Worm (Caenorhabditis elegans) whole organism, dauer: ENCODE results near the gene clec-144.

ENCODE experiments used
- unc-62 ChIP-seq: sonication (generic microtip); optimal IDR thresholded peaks from 2 replicates; lab custom pipeline; 2017; ENCODE audit warnings: missing biosample characterization, missing genetic modification reagents, missing genetic modification characterization

clec-144 gene

ce11 chrII:11832475-11832874 is at the start of gene clec-144:
TSS of gene clec-144 (minus strand) at chrII:11832575.
- no peak for TF ChIP-seq unc-62 (GFP tag; lab: Kevin White, UChicago)

- no peak for TF ChIP-seq unc-62 (GFP tag; lab: Kevin White, UChicago)
Observed at ce11 chrII:11880456-11881353, 48.3 kb upstream of the clec-144 start.

ce11 chrII:11879784-11880183 is 47.4 kb upstream of the clec-144 start:
- no peak for TF ChIP-seq unc-62 (GFP tag; lab: Kevin White, UChicago)

- no peak for TF ChIP-seq unc-62 (GFP tag; lab: Kevin White, UChicago)
Observed at ce11 chrII:11874674-11875198, 42.4 kb upstream of the clec-144 start, which contains the start of the genes npp-3 and top-2. TSS of gene npp-3 (minus strand) at chrII:11874788. TSS of gene top-2 (plus strand) at chrII:11875148.

ce11 chrII:11868893-11869292 is 36.5 kb upstream of the clec-144 start:
- TF ChIP-seq unc-62 (GFP tag; lab: Kevin White, UChicago), result no peak

- TF ChIP-seq unc-62 (GFP tag; lab: Kevin White, UChicago), result no peak
Observed at ce11 chrII:11868234-11868633, 35.9 kb upstream of the clec-144 start, which contains the start of gene col-84. TSS of gene col-84 (plus strand) at chrII:11868534.

ce11 chrII:11865644-11866043 is 33.3 kb upstream of the clec-144 start, which contains the start of gene K12D12.4:
TSS of gene K12D12.4 (minus strand) at chrII:11865744.
- TF ChIP-seq unc-62 (GFP tag; lab: Kevin White, UChicago), result no peak

- TF ChIP-seq unc-62 (GFP tag; lab: Kevin White, UChicago), result no peak
Observed at ce11 chrII:11860623-11861079, 28.3 kb upstream of the clec-144 start, which contains the start of gene K12D12.5. TSS of gene K12D12.5 (plus strand) at chrII:11861029.

ce11 chrII:11859833-11860232 is 27.5 kb upstream of the clec-144 start:
- TF ChIP-seq unc-62 (GFP tag; lab: Kevin White, UChicago), result no peak

ce11 chrII:11856361-11856760 is 24.0 kb upstream of the clec-144 start, which contains the start of gene clh-1:
TSS of gene clh-1 (minus strand) at chrII:11856461.
- no peak for TF ChIP-seq unc-62 (GFP tag; lab: Kevin White, UChicago)

ce11 chrII:11854749-11855148 is 22.4 kb upstream of the clec-144 start:
- no peak for TF ChIP-seq unc-62 (GFP tag; lab: Kevin White, UChicago)

- TF ChIP-seq unc-62 (GFP tag; lab: Kevin White, UChicago), result no peak
Observed at ce11 chrII:11853108-11853507, 20.7 kb upstream of the clec-144 start.

ce11 chrII:11852191-11852901 is 20.0 kb upstream of the clec-144 start:
- TF ChIP-seq unc-62 (GFP tag; lab: Kevin White, UChicago), result no peak

ce11 chrII:11849572-11849971 is 17.2 kb upstream of the clec-144 start:
- no peak for TF ChIP-seq unc-62 (GFP tag; lab: Kevin White, UChicago)

- no peak for TF ChIP-seq unc-62 (GFP tag; lab: Kevin White, UChicago)
Observed at ce11 chrII:11845954-11846353, 13.6 kb upstream of the clec-144 start.

ce11 chrII:11844984-11845383 is 12.6 kb upstream of the clec-144 start:
- TF ChIP-seq unc-62 (GFP tag; lab: Kevin White, UChicago), result no peak
